Worm (Caenorhabditis elegans) whole organism, late embryonic: ENCODE results near the gene ave-1.

Source experiments
- C08G9.2 ChIP-seq: sonication (generic microtip); optimal IDR thresholded peaks from 2 replicates; lab custom pipeline; 2016; ENCODE audit warnings: mild to moderate bottlenecking, missing genetic modification characterization, moderate library complexity, missing compliant biosample characterization
- ama-1 ChIP-seq: fragments of 150-350 bp; optimal IDR thresholded peaks from 2 replicates; lab custom pipeline; 2014
- ceh-34 ChIP-seq: sonication (generic microtip); optimal IDR thresholded peaks from 2 replicates; lab custom pipeline; 2016; ENCODE audit warnings: mild to moderate bottlenecking, missing genetic modification characterization, missing compliant biosample characterization
- ceh-9 ChIP-seq: sonication (generic microtip); optimal IDR thresholded peaks from 2 replicates; lab custom pipeline; 2016; ENCODE audit warnings: mild to moderate bottlenecking, missing genetic modification characterization, inconsistent platforms, missing compliant biosample characterization
- dmd-4 ChIP-seq: sonication (generic microtip); optimal IDR thresholded peaks from 2 replicates; lab custom pipeline; 2016; ENCODE audit warnings: borderline replicate concordance, missing genetic modification characterization, missing compliant biosample characterization
- dve-1 ChIP-seq: sonication (generic microtip); optimal IDR thresholded peaks from 2 replicates; lab custom pipeline; 2017; ENCODE audit warnings: antibody characterized with exemption, mild to moderate bottlenecking, missing genetic modification characterization, missing compliant biosample characterization
- ets-4 ChIP-seq: sonication (generic microtip); optimal IDR thresholded peaks from 2 replicates; lab custom pipeline; 2016; ENCODE audit warnings: missing genetic modification characterization, missing compliant biosample characterization
- fax-1 ChIP-seq: sonication (generic microtip); optimal IDR thresholded peaks from 2 replicates; lab custom pipeline; 2016; ENCODE audit warnings: missing genotype, missing genetic modification characterization, missing compliant biosample characterization
- fkh-10 ChIP-seq: fragments of 150-350 bp; optimal IDR thresholded peaks from 2 replicates; lab custom pipeline; 2014; ENCODE audit warnings: missing biosample characterization, missing genetic modification reagents, missing genetic modification characterization
- mec-3 ChIP-seq: sonication (generic microtip); optimal IDR thresholded peaks from 2 replicates; lab custom pipeline; 2016; ENCODE audit warnings: borderline replicate concordance, missing genetic modification characterization, missing compliant biosample characterization
- nhr-11 ChIP-seq: fragments of 150-350 bp; optimal IDR thresholded peaks from 2 replicates; lab custom pipeline; 2014; ENCODE audit warnings: missing biosample characterization, missing genetic modification characterization
- npax-4 ChIP-seq: sonication (generic microtip); optimal IDR thresholded peaks from 2 replicates; lab custom pipeline; 2016; ENCODE audit warnings: missing genetic modification characterization, missing compliant biosample characterization
- pag-3 ChIP-seq: sonication (generic microtip); optimal IDR thresholded peaks from 2 replicates; lab custom pipeline; 2016; ENCODE audit warnings: missing compliant biosample characterization, missing genetic modification characterization, borderline replicate concordance
- sox-2 ChIP-seq: fragments of 200-800 bp; sonication (Bioruptor generic); IDR thresholded peaks from 2 replicates; pipeline ENCODE4 v1.3.6; 2022; ENCODE audit warnings: missing genetic modification reagents, missing genetic modification characterization, missing compliant biosample characterization

DNA sequence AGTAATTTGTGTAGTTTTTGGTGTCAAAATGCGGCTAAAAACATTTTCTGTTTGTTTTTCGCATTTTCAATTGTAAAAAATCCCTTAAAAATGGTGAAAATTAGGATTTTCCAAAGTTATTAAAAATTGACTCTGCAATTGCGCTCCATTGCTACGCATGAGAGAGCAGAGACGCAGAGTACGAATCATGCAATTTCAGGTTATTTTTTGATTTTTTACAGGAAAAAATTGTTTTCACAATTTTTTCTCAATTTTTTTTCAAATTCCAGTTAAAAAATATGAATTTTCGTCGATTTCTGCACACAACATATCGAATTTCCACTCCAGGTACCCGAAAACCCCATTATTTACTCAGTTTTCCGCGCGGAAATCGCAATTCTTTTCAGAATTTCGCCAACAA, 37.8 kb upstream of the ave-1 start, which contains the start of gene mtg-1:
- no peak for TF ChIP-seq mec-3 (tag; lab: Kevin White, UChicago)
- TF ChIP-seq sox-2: no peak
- no peak for TF ChIP-seq nhr-11
- no peak for TF ChIP-seq pag-3
- no peak for TF ChIP-seq ceh-34 (tag; lab: Kevin White, UChicago)
- TF ChIP-seq ets-4: no peak
- no peak for TF ChIP-seq fkh-10
- no peak for TF ChIP-seq npax-4 (tag; lab: Kevin White, UChicago)
- no peak for TF ChIP-seq C08G9.2 (tag; lab: Kevin White, UChicago)
- TF ChIP-seq dve-1 (tag; lab: Kevin White, UChicago): no peak
- no peak for TF ChIP-seq fax-1 (tag; lab: Kevin White, UChicago)
- TF ChIP-seq ama-1 (lab: Kevin White, UChicago): no peak
- no peak for TF ChIP-seq dmd-4 (tag; lab: Kevin White, UChicago)
- TF ChIP-seq ceh-9 (tag; lab: Kevin White, UChicago): no peak
